Worm (Caenorhabditis elegans) whole organism, L4 larva: Measurements from ENCODE around the gene msp-32.

Experiments used
- F26F4.8 ChIP-seq: fragments of 200-800 bp; sonication (Bioruptor generic); conservative IDR thresholded peaks from 2 replicates; pipeline ENCODE4 v1.3.6; 2022; ENCODE audit warnings: missing genetic modification characterization, missing compliant biosample characterization
- R02D3.7 ChIP-seq: fragments of 150-350 bp; sonication (generic microtip); optimal IDR thresholded peaks from 3 replicates; lab custom pipeline; 2014; ENCODE audit warnings: missing biosample characterization, missing genetic modification characterization
- T20F7.1 ChIP-seq: fragments of 200-800 bp; sonication (Bioruptor generic); optimal IDR thresholded peaks from 2 replicates; lab custom pipeline; 2018; ENCODE audit warnings: mild to moderate bottlenecking, missing genetic modification characterization, missing compliant biosample characterization
- Y5F2A.4 ChIP-seq: fragments of 200-800 bp; sonication (Bioruptor generic); optimal IDR thresholded peaks from 2 replicates; lab custom pipeline; 2018; ENCODE audit warnings: mild to moderate bottlenecking, missing genetic modification characterization, missing compliant biosample characterization
- aha-1 ChIP-seq: fragments of 150-350 bp; peaks from one replicate; lab custom pipeline; 2014; ENCODE audit warnings: missing biosample characterization, missing genetic modification characterization
- ama-1 ChIP-seq: fragments of 150-350 bp; optimal IDR thresholded peaks from 2 replicates; lab custom pipeline; 2014; ENCODE audit warnings: inconsistent platforms, mixed read lengths
- ceh-32 ChIP-seq: sonication (generic microtip); optimal IDR thresholded peaks from 2 replicates; lab custom pipeline; 2016; ENCODE audit warnings: mild to moderate bottlenecking, missing genetic modification characterization, missing compliant biosample characterization; ENCODE audit not compliant: poor library complexity
- ctbp-1 ChIP-seq: fragments of 200-800 bp; sonication (Bioruptor generic); IDR thresholded peaks from 2 replicates; pipeline ENCODE4 v1.3.6; 2022; ENCODE audit warnings: missing genetic modification reagents, missing genetic modification characterization, missing compliant biosample characterization
- daf-12 ChIP-seq: fragments of 150-350 bp; optimal IDR thresholded peaks from 2 replicates; lab custom pipeline; 2014; ENCODE audit warnings: missing biosample characterization, missing genetic modification reagents, missing genetic modification characterization
- daf-8 ChIP-seq: fragments of 200-800 bp; sonication (Bioruptor generic); IDR thresholded peaks from 2 replicates; pipeline ENCODE4 v1.3.6; 2022; ENCODE audit warnings: missing genetic modification characterization, missing compliant biosample characterization
- dmd-6 ChIP-seq: fragments of 200-800 bp; sonication (Bioruptor generic); IDR thresholded peaks from 2 replicates; pipeline ENCODE4 v1.3.6; 2022; ENCODE audit warnings: missing genetic modification reagents, missing genetic modification characterization, missing compliant biosample characterization
- dpl-1 ChIP-seq: fragments of 150-350 bp; optimal IDR thresholded peaks from 2 replicates; lab custom pipeline; 2014; ENCODE audit warnings: missing biosample characterization, missing genetic modification reagents, missing genetic modification characterization
- dve-1 ChIP-seq: sonication (generic microtip); optimal IDR thresholded peaks from 2 replicates; lab custom pipeline; 2017; ENCODE audit warnings: antibody characterized with exemption, mild to moderate bottlenecking, missing genetic modification characterization, missing compliant biosample characterization; ENCODE audit not compliant: insufficient read depth
- egl-43 ChIP-seq: fragments of 200-800 bp; sonication (Bioruptor generic); IDR thresholded peaks from 2 replicates; pipeline ENCODE4 v1.3.6; 2022; ENCODE audit warnings: missing genetic modification reagents, missing genetic modification characterization, missing compliant biosample characterization
- fos-1 ChIP-seq: fragments of 150-350 bp; optimal IDR thresholded peaks from 2 replicates; lab custom pipeline; 2014; ENCODE audit warnings: missing biosample characterization, missing genetic modification characterization
- gei-8 ChIP-seq: fragments of 200-800 bp; sonication (Bioruptor generic); optimal IDR thresholded peaks from 2 replicates; lab custom pipeline; 2018; ENCODE audit warnings: mild to moderate bottlenecking, missing genetic modification characterization, missing compliant biosample characterization
- hif-1 ChIP-seq, 2 experiments: sonication (generic microtip); optimal IDR thresholded peaks; 2 replicates each; lab custom pipeline; 2016 to 2017; ENCODE audit warnings: missing compliant biosample characterization in 2 of 2, missing genetic modification characterization in 2 of 2, missing genetic modification reagents in 2 of 2, missing genotype in 2 of 2, mild to moderate bottlenecking in 1 of 2
- hlh-11 ChIP-seq: fragments of 200-800 bp; sonication (Bioruptor generic); optimal IDR thresholded peaks from 2 replicates; lab custom pipeline; 2018; ENCODE audit warnings: mild to moderate bottlenecking, missing genetic modification characterization, missing compliant biosample characterization
- jun-1 ChIP-seq: fragments of 150-350 bp; optimal IDR thresholded peaks from 2 replicates; lab custom pipeline; 2014; ENCODE audit warnings: missing biosample characterization, missing genetic modification reagents, missing genetic modification characterization
- lin-1 ChIP-seq: fragments of 200-800 bp; sonication (Bioruptor generic); IDR thresholded peaks from 2 replicates; pipeline ENCODE4 v1.3.6; 2022; ENCODE audit warnings: missing genetic modification reagents, missing genetic modification characterization, missing compliant biosample characterization
- lin-15B ChIP-seq: fragments of 150-350 bp; sonication (generic microtip); optimal IDR thresholded peaks from 3 replicates; lab custom pipeline; 2014; ENCODE audit warnings: missing biosample characterization, missing genetic modification characterization
- lin-39 ChIP-seq: fragments of 150-350 bp; optimal IDR thresholded peaks from 2 replicates; lab custom pipeline; 2014; ENCODE audit warnings: missing biosample characterization, missing genetic modification reagents, missing genetic modification characterization
- lir-3 ChIP-seq: sonication (generic microtip); optimal IDR thresholded peaks from 2 replicates; lab custom pipeline; 2016; ENCODE audit warnings: mild to moderate bottlenecking, missing genetic modification characterization, missing compliant biosample characterization
- madf-5 ChIP-seq, 2 experiments: fragments of 200-800 bp; sonication (Bioruptor generic); IDR thresholded peaks; 2 replicates each; pipeline ENCODE4 v1.3.6; 2022; ENCODE audit warnings: missing compliant biosample characterization in 2 of 2, missing genetic modification characterization in 2 of 2
- madf-9 ChIP-seq: fragments of 200-800 bp; sonication (Bioruptor generic); conservative IDR thresholded peaks from 2 replicates; pipeline ENCODE4 v1.3.6; 2022; ENCODE audit warnings: missing genetic modification reagents, missing genetic modification characterization, missing compliant biosample characterization
- mdl-1 ChIP-seq, 2 experiments: fragments of 150-350 bp in 1 of 2; sonication (generic microtip) in 1 of 2; optimal IDR thresholded peaks; 2 replicates each; lab custom pipeline; 2014 to 2017; ENCODE audit warnings: missing biosample characterization in 2 of 2, missing genetic modification characterization in 2 of 2
- mxl-2 ChIP-seq: fragments of 200-800 bp; sonication (Bioruptor generic); conservative IDR thresholded peaks from 2 replicates; pipeline ENCODE4 v1.3.6; 2022; ENCODE audit warnings: missing genetic modification reagents, missing genetic modification characterization, missing compliant biosample characterization
- nhr-11 ChIP-seq: fragments of 150-350 bp; optimal IDR thresholded peaks from 2 replicates; lab custom pipeline; 2014; ENCODE audit warnings: missing biosample characterization, missing genetic modification characterization
- nhr-28 ChIP-seq: fragments of 150-350 bp; optimal IDR thresholded peaks from 2 replicates; lab custom pipeline; 2014; ENCODE audit warnings: missing biosample characterization, missing genetic modification characterization
- nhr-41 ChIP-seq: fragments of 200-800 bp; sonication (Bioruptor generic); IDR thresholded peaks from 2 replicates; pipeline ENCODE4 v1.3.6; 2022; ENCODE audit warnings: missing genetic modification reagents, missing genetic modification characterization, missing compliant biosample characterization
- nhr-6 ChIP-seq: fragments of 150-350 bp; optimal IDR thresholded peaks from 2 replicates; lab custom pipeline; 2014; ENCODE audit warnings: missing biosample characterization, missing genetic modification characterization
- nhr-77 ChIP-seq: fragments of 150-350 bp; optimal IDR thresholded peaks from 2 replicates; lab custom pipeline; 2014; ENCODE audit warnings: missing biosample characterization, missing genetic modification characterization
- php-3 ChIP-seq: fragments of 200-800 bp; sonication (Bioruptor generic); IDR thresholded peaks from 2 replicates; pipeline ENCODE4 v1.3.6; 2022; ENCODE audit warnings: missing genetic modification reagents, missing genetic modification characterization, missing compliant biosample characterization
- rbr-2 ChIP-seq: sonication (generic microtip); optimal IDR thresholded peaks from 2 replicates; lab custom pipeline; 2016; ENCODE audit warnings: missing genotype, missing genetic modification characterization, missing compliant biosample characterization
- set-16 ChIP-seq: fragments of 200-800 bp; sonication (Bioruptor generic); IDR thresholded peaks from 2 replicates; pipeline ENCODE4 v1.3.6; 2022; ENCODE audit warnings: missing genetic modification reagents, missing genetic modification characterization, missing compliant biosample characterization
- snpc-1.2 ChIP-seq: fragments of 200-800 bp; sonication (Bioruptor generic); IDR thresholded peaks from 2 replicates; pipeline ENCODE4 v1.3.6; 2022; ENCODE audit warnings: missing genetic modification reagents, missing genetic modification characterization, missing compliant biosample characterization
- spr-1 ChIP-seq: sonication (generic microtip); optimal IDR thresholded peaks from 2 replicates; lab custom pipeline; 2016; ENCODE audit warnings: mild to moderate bottlenecking, missing genetic modification characterization, missing compliant biosample characterization
- spr-3 ChIP-seq: fragments of 200-800 bp; sonication (Bioruptor generic); optimal IDR thresholded peaks from 2 replicates; lab custom pipeline; 2018; ENCODE audit warnings: mild to moderate bottlenecking, missing genetic modification characterization, missing compliant biosample characterization
- tra-1 ChIP-seq: fragments of 200-800 bp; sonication (Bioruptor generic); IDR thresholded peaks from 2 replicates; pipeline ENCODE4 v1.3.6; 2022; ENCODE audit warnings: missing genetic modification reagents, missing genetic modification characterization, missing compliant biosample characterization
- unc-39 ChIP-seq: sonication (generic microtip); optimal IDR thresholded peaks from 2 replicates; lab custom pipeline; 2017; ENCODE audit warnings: missing biosample characterization, missing genetic modification characterization
- zfp-3 ChIP-seq: fragments of 200-800 bp; sonication (Bioruptor generic); conservative IDR thresholded peaks from 2 replicates; pipeline ENCODE4 v1.3.6; 2022; ENCODE audit warnings: missing genetic modification reagents, missing genetic modification characterization, missing compliant biosample characterization
- zip-2 ChIP-seq: fragments of 150-350 bp; optimal IDR thresholded peaks from 2 replicates; lab custom pipeline; 2014; ENCODE audit warnings: missing biosample characterization, missing genetic modification characterization

Gene msp-32

DNA sequence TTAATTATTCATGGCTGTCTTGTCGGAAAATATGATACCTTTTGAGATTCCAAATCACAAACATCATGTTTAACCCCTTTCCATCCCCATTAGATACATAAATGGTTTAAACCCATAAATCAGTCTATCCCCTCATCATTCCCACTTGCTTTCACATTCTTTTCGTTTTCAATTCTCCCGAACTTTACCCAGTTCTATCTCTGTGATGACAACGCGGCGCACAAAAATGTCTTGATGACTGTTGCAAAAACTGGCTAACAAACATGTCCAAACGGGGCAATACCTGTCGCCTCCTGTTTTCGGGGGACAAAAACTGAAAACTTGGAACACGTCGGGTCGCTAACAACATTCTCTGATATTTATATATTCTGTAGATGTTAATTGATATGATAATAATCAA, 32.6 kb upstream of the msp-32 start (continued):
- TF ChIP-seq madf-5 (GFP tag; IDR thresholded peaks at IDR 0.05; lab: Robert Waterston, UW) (0 out of 4 replicates have a peak, but pooled peaks of 1 of the 2 experiments have one; percentile 16), nhr-11 (tag; lab: Kevin White, UChicago) (no peak), gei-8 (GFP tag; lab: Kevin White, UChicago) (no peak), mdl-1 (tag; optimal IDR thresholded peaks at IDR 0.05; lab: Kevin White, UChicago) (no peak), dve-1 (no peak), nhr-6 (tag; lab: Kevin White, UChicago) (no peak), fos-1 (tag; lab: Kevin White, UChicago) (no peak), lin-15B (tag; lab: Kevin White, UChicago) (no peak), jun-1 (no peak), zip-2 (tag; lab: Kevin White, UChicago) (no peak), spr-1 (tag; lab: Kevin White, UChicago) (no peak), lir-3 (no peak), ama-1 (lab: Kevin White, UChicago) (peak; percentile 82), hlh-11 (tag; lab: Kevin White, UChicago) (peak; percentile 71), lin-1 (GFP tag; lab: Robert Waterston, UW) (no peak), dmd-6 (GFP tag; lab: Robert Waterston, UW) (no peak), Y5F2A.4 (GFP tag; lab: Kevin White, UChicago) (no peak), hif-1 (tag; optimal IDR thresholded peaks at IDR 0.05; lab: Kevin White, UChicago) (no peak), nhr-41 (no peak), spr-3 (no peak), php-3 (GFP tag; lab: Robert Waterston, UW) (no peak), rbr-2 (tag; lab: Kevin White, UChicago) (no peak), nhr-28 (peak; percentile 42), ceh-32 (no peak), aha-1 (peak; percentile 73), dpl-1 (peak; percentile 16)

DNA sequence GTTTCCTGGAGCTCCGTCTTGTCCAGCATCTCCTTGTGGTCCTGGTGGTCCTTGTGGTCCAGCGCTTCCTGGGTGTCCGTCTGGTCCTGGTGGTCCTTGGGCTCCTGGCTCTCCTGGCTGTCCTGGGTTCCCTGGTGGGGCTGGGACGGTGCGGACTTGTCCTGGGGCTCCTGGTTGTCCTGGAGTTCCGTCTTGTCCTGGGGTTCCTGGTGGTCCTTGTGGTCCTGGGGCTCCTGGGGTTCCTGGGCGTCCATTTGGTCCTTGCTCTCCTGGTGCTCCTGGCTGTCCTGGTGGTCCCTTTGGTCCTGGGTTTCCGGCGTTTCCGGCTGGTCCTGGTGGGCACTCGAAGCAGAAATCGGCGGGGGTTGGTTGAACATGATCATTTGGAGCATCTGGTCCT, 31.8 kb upstream of the msp-32 start:
- TF ChIP-seq snpc-1.2 (GFP tag; lab: Robert Waterston, UW) (0 out of 2 replicates have a peak, but pooled peaks have one; percentile 23), set-16 (GFP tag; lab: Robert Waterston, UW) (peak; percentile 97)

DNA sequence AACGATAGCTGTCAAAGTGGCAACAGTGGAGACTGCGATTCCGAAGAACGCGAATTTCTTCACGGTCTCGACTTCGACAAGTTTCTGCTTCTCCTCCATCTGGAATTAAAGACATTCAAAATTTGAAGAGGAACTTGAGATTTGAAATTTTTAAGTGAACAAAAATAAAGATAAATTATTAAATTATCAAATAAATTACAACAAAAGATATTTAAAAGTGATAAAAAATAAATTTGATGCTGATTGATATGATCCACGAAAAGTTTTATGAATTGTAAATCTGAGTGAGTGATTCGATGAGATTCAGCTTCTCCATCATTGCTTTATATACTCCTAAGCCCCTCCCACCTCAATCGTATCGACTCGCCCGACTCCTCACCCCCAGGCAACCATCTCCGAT, 31.2 kb upstream of the msp-32 start, which contains the start of gene col-17:
Gene col-17 (minus strand): TSS at position 101 of the 400 bp plus-strand sequence.
- no peak for TF ChIP-seq ceh-32
- no peak for TF ChIP-seq lin-39 (tag; lab: Kevin White, UChicago)
- no peak for TF ChIP-seq nhr-77 (tag; lab: Kevin White, UChicago)
- no peak for TF ChIP-seq mxl-2 (GFP tag; lab: Robert Waterston, UW)
- no peak for TF ChIP-seq zfp-3 (GFP tag; lab: Robert Waterston, UW)
- no peak for TF ChIP-seq madf-9 (GFP tag; lab: Robert Waterston, UW)
- TF ChIP-seq T20F7.1 (GFP tag; lab: Kevin White, UChicago), result no peak
- no peak for TF ChIP-seq nhr-28
- no peak for TF ChIP-seq tra-1
- TF ChIP-seq set-16 (GFP tag; lab: Robert Waterston, UW), result no peak
- TF ChIP-seq, all 104 proteins: peak for 0

DNA sequence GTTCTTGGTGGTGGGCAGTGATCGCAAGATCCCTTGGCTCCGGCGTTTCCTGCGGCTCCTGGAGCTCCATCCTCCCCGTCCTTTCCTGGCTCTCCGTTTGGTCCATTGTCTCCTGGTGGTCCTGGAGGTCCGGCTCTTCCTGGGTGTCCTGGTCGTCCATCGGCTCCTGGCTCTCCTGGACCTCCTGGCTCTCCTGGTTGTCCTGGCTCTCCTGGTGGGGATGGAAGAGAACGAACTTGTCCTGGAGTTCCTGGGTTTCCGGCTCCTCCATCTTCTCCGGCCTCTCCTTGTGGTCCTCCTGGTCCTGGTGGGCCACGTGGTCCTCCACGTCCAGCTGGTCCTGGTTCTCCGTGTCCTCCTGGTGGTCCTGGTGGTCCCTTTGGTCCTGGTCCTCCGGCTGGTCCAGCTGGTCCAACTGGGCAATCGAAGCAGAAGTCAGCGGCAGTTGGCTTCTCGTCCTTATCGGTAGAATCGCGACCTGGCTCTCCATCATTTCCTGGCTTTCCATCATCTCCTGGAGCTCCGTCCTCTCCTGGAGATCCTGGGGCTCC, 28.8 kb upstream of the msp-32 start:
- TF ChIP-seq daf-12 (tag; lab: Kevin White, UChicago) (no peak), egl-43 (GFP tag; lab: Robert Waterston, UW) (0 out of 2 replicates have a peak, but pooled peaks have one; percentile 33), daf-8 (no peak), unc-39 (no peak), R02D3.7 (tag; lab: Kevin White, UChicago) (no peak), set-16 (GFP tag; lab: Robert Waterston, UW) (peak; percentile 98), ctbp-1 (GFP tag; lab: Robert Waterston, UW) (0 out of 2 replicates have a peak, but pooled peaks have one; percentile 29), madf-9 (GFP tag; lab: Robert Waterston, UW) (peak; percentile 2; the same call in 1 of the 2 replicates), F26F4.8 (GFP tag; lab: Robert Waterston, UW) (no peak), spr-3 (no peak), aha-1 (peak; percentile 7)
